Worm (Caenorhabditis elegans): ENCODE results near the gene D1022.9.

D1022.9 gene

ce11 chrII:7459205-7459604 lies 30.3 kb downstream of the D1022.9 start, which contains the start of gene D1022.2:
D1022.2 (plus strand) TSS chrII:7459505.
- TF ChIP-seq odd-2 (tag; optimal IDR thresholded peaks at IDR 0.05) = no peak
- no peak for TF ChIP-seq dve-1 (tag; optimal IDR thresholded peaks at IDR 0.05)
- TF ChIP-seq ceh-24 (tag; optimal IDR thresholded peaks at IDR 0.05) = no peak
- no peak for TF ChIP-seq nfya-1 (tag; optimal IDR thresholded peaks at IDR 0.05)
- no peak for TF ChIP-seq F13H6.1 (tag; optimal IDR thresholded peaks at IDR 0.05)
- no peak for TF ChIP-seq ceh-34 (tag; optimal IDR thresholded peaks at IDR 0.05)
- TF ChIP-seq ahr-1 (tag; optimal IDR thresholded peaks at IDR 0.05) = no peak
- TF ChIP-seq pha-4 (tag; optimal IDR thresholded peaks at IDR 0.05) = no peak
- TF ChIP-seq ceh-45 (GFP tag; IDR thresholded peaks at IDR 0.05) = no peak

- TF ChIP-seq zip-5 (tag; optimal IDR thresholded peaks at IDR 0.05) = no peak
- TF ChIP-seq syd-9 (tag; optimal IDR thresholded peaks at IDR 0.05) = no peak
- TF ChIP-seq lin-11 (tag; optimal IDR thresholded peaks at IDR 0.05) = no peak
- TF ChIP-seq gmeb-2 (tag; optimal IDR thresholded peaks at IDR 0.05) = no peak
These were observed 30.8 kb downstream of the D1022.9 start, which contains the start of gene D1022.5 for ce11 chrII:7458706-7459105. D1022.5 (minus strand) TSS chrII:7458806.

- TF ChIP-seq mec-3 (tag; optimal IDR thresholded peaks at IDR 0.05; ENCODE audit: borderline replicate concordance) (no peak), unc-55 (GFP tag; optimal IDR thresholded peaks at IDR 0.05) (no peak)
These were observed 32.3 kb downstream of the D1022.9 start, which contains the start of gene D1022.4 for ce11 chrII:7457210-7457609. D1022.4 (minus strand) TSS chrII:7457292.

- TF ChIP-seq fkh-10 (GFP tag; optimal IDR thresholded peaks at IDR 0.05) (no peak), tbx-7 (tag; optimal IDR thresholded peaks at IDR 0.05) (no peak), F13H6.1 (tag; optimal IDR thresholded peaks at IDR 0.05) (no peak), npax-4 (tag; optimal IDR thresholded peaks at IDR 0.05) (no peak), hlh-13 (GFP tag; optimal IDR thresholded peaks at IDR 0.05) (no peak), rnt-1 (tag; optimal IDR thresholded peaks at IDR 0.05) (no peak), ceh-22 (tag; optimal IDR thresholded peaks at IDR 0.05) (no peak), ceh-45 (GFP tag; IDR thresholded peaks at IDR 0.05) (no peak), ama-1 (optimal IDR thresholded peaks at IDR 0.05) (no peak), pat-9 (tag; optimal IDR thresholded peaks at IDR 0.05) (no peak), ttx-3 (tag; optimal IDR thresholded peaks at IDR 0.05) (no peak), mec-3 (tag; optimal IDR thresholded peaks at IDR 0.05; ENCODE audit: borderline replicate concordance) (no peak), sox-2 (GFP tag; IDR thresholded peaks at IDR 0.05) (no peak)
These were observed 33.3 kb downstream of the D1022.9 start, which contains the start of gene D1022.3 for ce11 chrII:7456184-7456583. D1022.3 (minus strand) TSS chrII:7456284.

Measured in whole organism, late embryonic.